Fruit fly (Drosophila melanogaster) whole organism, pupa: ENCODE data around the gene CG6013.

ENCODE experiments used
- CG10348 ChIP-seq: fragments of 200-800 bp; sonication (Bioruptor generic); IDR thresholded peaks from 2 replicates; pipeline ENCODE4 v1.3.6; 2022; ENCODE audit warnings: missing biosample characterization, missing genetic modification characterization
- CG13204 ChIP-seq: fragments of 200-800 bp; sonication (Bioruptor generic); optimal IDR thresholded peaks from 2 replicates; lab custom pipeline; 2018; ENCODE audit warnings: missing biosample characterization, mild to moderate bottlenecking, missing genetic modification characterization, moderate library complexity
- CG14655 ChIP-seq: fragments of 200-800 bp; sonication (Bioruptor generic); optimal IDR thresholded peaks from 3 replicates; lab custom pipeline; 2017; ENCODE audit warnings: mild to moderate bottlenecking, missing biosample characterization, missing genetic modification reagents, missing genetic modification characterization
- CG9948 ChIP-seq: fragments of 200-800 bp; sonication (Bioruptor generic); optimal IDR thresholded peaks from 2 replicates; lab custom pipeline; 2018; ENCODE audit warnings: missing biosample characterization, mild to moderate bottlenecking, missing genetic modification characterization, moderate library complexity
- EcR ChIP-seq: fragments of 200-800 bp; sonication (Bioruptor generic); optimal IDR thresholded peaks from 3 replicates; lab custom pipeline; 2019; ENCODE audit warnings: missing biosample characterization, missing genetic modification characterization, mild to moderate bottlenecking, moderate library complexity, missing genetic modification reagents
- fd96Ca ChIP-seq: fragments of 200-800 bp; sonication (Bioruptor generic); IDR thresholded peaks from 3 replicates; pipeline ENCODE4 v1.3.6; 2022; ENCODE audit warnings: missing biosample characterization, missing genetic modification characterization

dm6 chr3R:19080656-19081364, 49.5 kb downstream of the CG6013 start:
- TF ChIP-seq CG13204 (GFP tag; lab: Kevin White, UChicago) (no peak), CG14655 (GFP tag; lab: Kevin White, UChicago) (no peak), CG10348 (GFP tag; lab: Robert Waterston, UW) (no peak), EcR (GFP tag; lab: Kevin White, UChicago) (peak; percentile 87), fd96Ca (no peak), CG9948 (no peak)
